Worm (Caenorhabditis elegans): ENCODE data around the gene C24A3.1.

The C24A3.1 gene

DNA sequence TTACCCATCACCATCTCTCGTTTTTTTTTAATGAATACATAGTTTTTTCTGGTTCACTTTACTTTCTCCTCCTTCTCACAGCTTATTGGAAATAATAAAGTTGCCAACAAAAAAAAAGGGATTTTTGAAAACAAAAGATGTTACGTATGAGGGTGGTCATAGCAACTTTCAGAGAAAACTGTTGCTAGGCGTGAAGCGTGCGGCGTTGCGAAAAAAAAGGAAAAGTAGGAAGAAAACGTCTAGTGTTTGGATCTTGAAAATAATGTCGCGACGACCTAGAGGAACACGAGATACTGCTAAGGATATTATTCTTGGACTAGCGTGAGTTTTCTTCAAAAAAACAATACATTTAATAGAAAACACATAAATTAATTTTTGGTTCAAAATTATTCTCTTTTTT, at the start of gene C24A3.1:
Gene C24A3.1, plus strand, starts transcription at position 263 of the 400 bp plus-strand sequence.
- no peak for TF ChIP-seq mls-2 (tag; optimal IDR thresholded peaks at IDR 0.05)
- TF ChIP-seq nhr-2 (tag; optimal IDR thresholded peaks at IDR 0.05): no peak
- TF ChIP-seq pha-4 (tag; optimal IDR thresholded peaks at IDR 0.05): no peak
- no peak for TF ChIP-seq ces-1 (GFP tag; optimal IDR thresholded peaks at IDR 0.05)
- no peak for TF ChIP-seq unc-62 (GFP tag; optimal IDR thresholded peaks at IDR 0.05)
- TF ChIP-seq snpc-4 (tag; optimal IDR thresholded peaks at IDR 0.05): no peak
- no peak for TF ChIP-seq hlh-1 (tag; optimal IDR thresholded peaks at IDR 0.05)
- no peak for TF ChIP-seq tbx-8 (GFP tag; optimal IDR thresholded peaks at IDR 0.05)
- TF ChIP-seq nhr-28 (tag; optimal IDR thresholded peaks at IDR 0.05): no peak
- no peak for TF ChIP-seq mab-5 (tag; optimal IDR thresholded peaks at IDR 0.05)
- no peak for TF ChIP-seq elt-1 (tag; optimal IDR thresholded peaks at IDR 0.05; ENCODE audit: borderline replicate concordance, insufficient read depth)
- no peak for TF ChIP-seq drap-1 (GFP tag; optimal IDR thresholded peaks at IDR 0.05)
- no peak for TF ChIP-seq nhr-76 (tag; optimal IDR thresholded peaks at IDR 0.05)
- TF ChIP-seq mep-1 (tag; optimal IDR thresholded peaks at IDR 0.05): no peak
- TF ChIP-seq ham-2 (GFP tag; optimal IDR thresholded peaks at IDR 0.05): no peak

DNA sequence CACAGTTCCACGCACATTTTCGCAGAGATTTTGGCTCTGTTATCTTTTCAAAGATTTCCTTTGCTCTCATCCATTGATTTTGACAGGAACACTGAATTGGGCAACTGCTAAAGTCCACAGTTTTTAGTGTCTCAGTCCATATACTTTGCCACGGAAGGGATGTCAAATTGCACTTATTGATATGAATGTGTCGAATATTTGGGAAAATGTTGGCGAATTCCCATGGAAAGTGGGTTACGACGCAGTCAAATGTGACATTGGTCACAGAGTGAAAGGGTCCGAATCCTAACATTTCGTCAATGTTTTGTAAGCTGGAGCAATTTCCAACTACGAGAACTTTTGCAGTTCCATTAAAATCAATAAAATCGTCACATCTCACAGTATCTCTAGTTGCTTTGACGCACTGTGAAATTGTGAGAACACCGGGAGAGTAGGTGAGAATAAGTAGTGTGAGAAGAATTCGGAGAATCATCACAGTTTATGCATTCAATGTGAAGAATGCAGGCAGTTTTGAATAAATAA, 48.3 kb upstream of the C24A3.1 start, which contains the start of gene trk-1:
Gene trk-1, minus strand, starts transcription at position 472 of the 522 bp plus-strand sequence.
- no peak for TF ChIP-seq ztf-11 (tag; optimal IDR thresholded peaks at IDR 0.05)
- TF ChIP-seq blmp-1 (tag; optimal IDR thresholded peaks at IDR 0.05): no peak
- TF ChIP-seq unc-39 (tag; optimal IDR thresholded peaks at IDR 0.05): no peak
- no peak for TF ChIP-seq unc-62 (GFP tag; optimal IDR thresholded peaks at IDR 0.05)
- no peak for TF ChIP-seq cnd-1 (tag; optimal IDR thresholded peaks at IDR 0.05)
- no peak for TF ChIP-seq lin-13 (tag; optimal IDR thresholded peaks at IDR 0.05)
- TF ChIP-seq drap-1 (GFP tag; optimal IDR thresholded peaks at IDR 0.05): no peak
- TF ChIP-seq mab-5 (tag; optimal IDR thresholded peaks at IDR 0.05): no peak
- no peak for TF ChIP-seq sem-2 (GFP tag; optimal IDR thresholded peaks at IDR 0.05)
- TF ChIP-seq ceh-83 (GFP tag; optimal IDR thresholded peaks at IDR 0.05): no peak
- no peak for TF ChIP-seq mep-1 (tag; optimal IDR thresholded peaks at IDR 0.05)

DNA sequence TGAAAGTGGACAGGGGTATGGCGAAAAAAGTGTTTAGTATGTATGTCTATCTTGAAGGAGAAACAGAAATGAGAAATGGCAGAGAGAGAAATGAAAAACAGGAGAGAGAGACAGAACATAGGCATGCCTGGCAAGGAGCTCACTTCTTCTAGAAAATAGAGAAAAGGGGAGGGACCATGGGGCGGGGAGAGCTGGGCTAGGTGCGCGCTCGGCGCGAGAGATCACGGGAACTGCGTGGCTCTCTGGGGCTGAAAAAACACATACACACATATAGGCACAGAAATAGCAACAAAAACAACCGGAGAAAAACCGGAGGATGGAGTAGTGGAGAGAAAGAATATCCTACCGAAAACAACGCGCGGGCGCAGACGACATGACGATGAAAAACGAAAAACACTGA, 46.9 kb upstream of the C24A3.1 start:
- TF ChIP-seq flh-1 (GFP tag; optimal IDR thresholded peaks at IDR 0.05) (no peak), ham-2 (GFP tag; optimal IDR thresholded peaks at IDR 0.05) (no peak), ces-1 (GFP tag; optimal IDR thresholded peaks at IDR 0.05) (no peak), nhr-12 (tag; optimal IDR thresholded peaks at IDR 0.05) (no peak), mab-5 (tag; optimal IDR thresholded peaks at IDR 0.05) (no peak), ceh-43 (GFP tag; optimal IDR thresholded peaks at IDR 0.05) (no peak), mep-1 (tag; optimal IDR thresholded peaks at IDR 0.05) (no peak), lin-13 (tag; optimal IDR thresholded peaks at IDR 0.05) (no peak), snpc-4 (tag; optimal IDR thresholded peaks at IDR 0.05) (no peak), ztf-11 (tag; optimal IDR thresholded peaks at IDR 0.05) (no peak), nhr-28 (tag; optimal IDR thresholded peaks at IDR 0.05) (no peak), zip-8 (tag; optimal IDR thresholded peaks at IDR 0.05) (no peak), drap-1 (GFP tag; optimal IDR thresholded peaks at IDR 0.05) (no peak), mls-2 (tag; optimal IDR thresholded peaks at IDR 0.05) (no peak), sptf-1 (tag; optimal IDR thresholded peaks at IDR 0.05) (no peak), bed-3 (GFP tag; optimal IDR thresholded peaks at IDR 0.05) (no peak), elt-1 (tag; optimal IDR thresholded peaks at IDR 0.05; ENCODE audit: borderline replicate concordance, insufficient read depth) (no peak), cnd-1 (tag; optimal IDR thresholded peaks at IDR 0.05) (no peak), unc-120 (tag; optimal IDR thresholded peaks at IDR 0.05; ENCODE audit: poor library complexity, severe bottlenecking) (no peak)

DNA sequence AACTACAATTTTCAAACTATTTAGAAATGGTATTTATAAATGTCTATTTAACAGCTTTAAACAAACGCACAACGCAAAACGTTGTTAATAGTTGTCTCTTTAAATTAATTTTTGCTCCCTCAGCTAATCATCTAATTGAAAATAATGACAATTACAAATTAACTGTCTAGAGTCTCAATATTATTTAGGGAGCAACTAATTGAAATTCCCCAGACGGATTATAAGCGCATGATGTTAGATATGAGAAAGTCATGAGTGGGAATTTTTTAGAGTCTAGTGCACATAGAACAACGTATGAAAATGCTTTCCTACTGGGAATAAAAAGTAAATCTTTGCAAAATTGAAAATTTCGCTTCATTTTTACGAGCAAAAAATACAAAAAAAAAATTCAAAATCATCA, 45.9 kb upstream of the C24A3.1 start:
- TF ChIP-seq elt-3 (tag; optimal IDR thresholded peaks at IDR 0.05): no peak
- TF ChIP-seq drap-1 (GFP tag; optimal IDR thresholded peaks at IDR 0.05): no peak
- TF ChIP-seq blmp-1 (tag; optimal IDR thresholded peaks at IDR 0.05): no peak
- TF ChIP-seq unc-39 (tag; optimal IDR thresholded peaks at IDR 0.05): no peak
- no peak for TF ChIP-seq cnd-1 (tag; optimal IDR thresholded peaks at IDR 0.05)
- TF ChIP-seq nhr-28 (tag; optimal IDR thresholded peaks at IDR 0.05): no peak
- no peak for TF ChIP-seq lin-32 (GFP tag; optimal IDR thresholded peaks at IDR 0.05)
- TF ChIP-seq tbx-8 (GFP tag; optimal IDR thresholded peaks at IDR 0.05): no peak
- TF ChIP-seq lin-13 (tag; optimal IDR thresholded peaks at IDR 0.05): no peak
- TF ChIP-seq ceh-39 (tag; optimal IDR thresholded peaks at IDR 0.05): no peak
- no peak for TF ChIP-seq ztf-11 (tag; optimal IDR thresholded peaks at IDR 0.05)
- no peak for TF ChIP-seq nhr-2 (tag; optimal IDR thresholded peaks at IDR 0.05)
- TF ChIP-seq mls-2 (tag; optimal IDR thresholded peaks at IDR 0.05): no peak
- no peak for TF ChIP-seq nhr-12 (tag; optimal IDR thresholded peaks at IDR 0.05)
- TF ChIP-seq nhr-76 (tag; optimal IDR thresholded peaks at IDR 0.05): no peak

All from whole organism, mixed stage, embryonic.